Fruit fly (Drosophila melanogaster) whole organism, prepupa: ENCODE data around the gene mahe.

Source experiments
- CG10669 ChIP-seq: fragments of 200-800 bp; sonication (Bioruptor generic); optimal IDR thresholded peaks from 3 replicates; lab custom pipeline; 2018; ENCODE audit warnings: missing biosample characterization, mild to moderate bottlenecking, missing genetic modification characterization, moderate library complexity
- CG11762 ChIP-seq: fragments of 200-800 bp; sonication (Bioruptor generic); optimal IDR thresholded peaks from 3 replicates; lab custom pipeline; 2016; ENCODE audit warnings: missing biosample characterization, missing genetic modification characterization; ENCODE audit not compliant: insufficient read depth
- CG16779 ChIP-seq: fragments of 200-800 bp; sonication (Bioruptor generic); optimal IDR thresholded peaks from 3 replicates; lab custom pipeline; 2017; ENCODE audit warnings: missing biosample characterization, mild to moderate bottlenecking, missing genetic modification characterization
- CG8119 ChIP-seq: fragments of 200-800 bp; sonication (Bioruptor generic); IDR thresholded peaks from 3 replicates; pipeline ENCODE4 v1.3.6; 2022; ENCODE audit warnings: missing biosample characterization, missing genetic modification characterization
- Eip78C ChIP-seq: fragments of 200-800 bp; sonication (Bioruptor generic); peaks from one replicate; lab custom pipeline; 2016; ENCODE audit warnings: missing biosample characterization, missing genetic modification characterization
- Ets96B ChIP-seq: fragments of 200-800 bp; optimal IDR thresholded peaks from 2 replicates; lab custom pipeline; 2019; ENCODE audit warnings: missing biosample characterization, mild to moderate bottlenecking, missing genetic modification characterization, moderate library complexity
- Gug ChIP-seq: fragments of 200-800 bp; sonication (Bioruptor generic); IDR thresholded peaks from 2 replicates; pipeline ENCODE4 v1.3.6; 2022; ENCODE audit warnings: missing biosample characterization, missing genetic modification characterization
- Met ChIP-seq: fragments of 200-800 bp; sonication (Bioruptor generic); optimal IDR thresholded peaks from 3 replicates; lab custom pipeline; 2016; ENCODE audit warnings: missing biosample characterization, missing genetic modification characterization
- OdsH ChIP-seq: fragments of 200-800 bp; sonication (Bioruptor generic); optimal IDR thresholded peaks from 3 replicates; lab custom pipeline; 2016; ENCODE audit warnings: missing biosample characterization, missing genetic modification characterization
- Sox14 ChIP-seq: fragments of 200-800 bp; sonication (Bioruptor generic); optimal IDR thresholded peaks from 3 replicates; lab custom pipeline; 2016; ENCODE audit warnings: missing biosample characterization, missing genetic modification characterization
- achi ChIP-seq: fragments of 200-800 bp; sonication (Bioruptor generic); optimal IDR thresholded peaks from 3 replicates; lab custom pipeline; 2016; ENCODE audit warnings: missing biosample characterization, missing genetic modification characterization
- spab ChIP-seq: fragments of 200-800 bp; sonication (Bioruptor generic); optimal IDR thresholded peaks from 2 replicates; lab custom pipeline; 2017; ENCODE audit warnings: missing biosample characterization, mild to moderate bottlenecking, missing genetic modification characterization, missing genetic modification reagents

DNA sequence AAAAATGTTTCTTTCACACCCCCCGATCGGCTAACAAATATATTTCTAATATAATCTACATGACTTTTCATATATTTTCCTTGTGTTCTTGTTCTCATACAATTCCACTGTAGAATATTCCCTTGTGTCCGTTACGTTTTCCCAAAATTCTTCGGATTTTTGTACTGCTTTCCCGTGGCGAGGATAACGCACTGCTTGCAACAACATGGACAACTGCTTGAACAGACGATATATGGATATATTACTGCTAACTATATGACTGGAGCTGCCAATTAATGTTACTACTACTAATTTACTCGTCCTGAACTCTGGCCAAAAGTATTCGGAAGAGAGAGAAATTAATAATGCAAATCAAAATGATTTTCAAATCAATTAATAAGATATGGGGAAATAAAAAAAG lies 6.3 kb downstream of the mahe start:
- TF ChIP-seq Sox14 (GFP tag; lab: Kevin White, UChicago) (no peak), Met (GFP tag; lab: Kevin White, UChicago) (no peak), spab (GFP tag; lab: Kevin White, UChicago) (no peak), OdsH (GFP tag; lab: Kevin White, UChicago) (no peak), CG8119 (GFP tag; lab: Robert Waterston, UW) (no peak), Gug (GFP tag; lab: Robert Waterston, UW) (no peak), achi (no peak), CG11762 (GFP tag; lab: Kevin White, UChicago) (no peak), CG10669 (GFP tag; lab: Kevin White, UChicago) (no peak), Eip78C (GFP tag; lab: Kevin White, UChicago) (no peak), Ets96B (tag; lab: Kevin White, UChicago) (no peak), CG16779 (tag; lab: Kevin White, UChicago) (no peak)
